Worm (Caenorhabditis elegans): Measurements from ENCODE around the gene H25K10.1.

Gene H25K10.1

ce11 chrIV:16170606-16171033 is 31.6 kb upstream of the H25K10.1 start, which contains the start of gene gln-3 (continued):
- TF ChIP-seq alr-1 (tag; optimal IDR thresholded peaks at IDR 0.05; ENCODE audit: borderline replicate concordance) = no peak
- no peak for TF ChIP-seq fkh-4 (tag; optimal IDR thresholded peaks at IDR 0.05; ENCODE audit: borderline replicate concordance)
- TF ChIP-seq ama-1 (optimal IDR thresholded peaks at IDR 0.05) = peak; percentile 73
- TF ChIP-seq unc-30 (tag; optimal IDR thresholded peaks at IDR 0.05) = no peak
- no peak for TF ChIP-seq fkh-8 (tag; optimal IDR thresholded peaks at IDR 0.05)
- peak; percentile 86 for TF ChIP-seq nhr-19 (GFP tag; conservative IDR thresholded peaks at IDR 0.05)
- peak; percentile 45 for TF ChIP-seq nhr-47 (tag; optimal IDR thresholded peaks at IDR 0.05)
- no peak for TF ChIP-seq unc-62 (GFP tag; optimal IDR thresholded peaks at IDR 0.05)
- no peak for TF ChIP-seq nhr-237 (tag; optimal IDR thresholded peaks at IDR 0.05)
- peak in 1 of 2 experiments; percentile 80 for TF ChIP-seq mdl-1 (tag; optimal IDR thresholded peaks at IDR 0.05)
- TF ChIP-seq tlp-1 (tag; optimal IDR thresholded peaks at IDR 0.05) = no peak
- peak; percentile 72 for TF ChIP-seq nhr-90 (tag; optimal IDR thresholded peaks at IDR 0.05; ENCODE audit: poor library complexity)
- TF ChIP-seq vab-15 (tag; optimal IDR thresholded peaks at IDR 0.05) = no peak
- TF ChIP-seq mab-9 (GFP tag; IDR thresholded peaks at IDR 0.05) = 0 out of 2 replicates have a peak, but pooled peaks have one; percentile 29
- no peak for TF ChIP-seq lin-15B (tag; optimal IDR thresholded peaks at IDR 0.05)
- TF ChIP-seq egl-27 (tag; optimal IDR thresholded peaks at IDR 0.05) = no peak
- peak in 1 of 2 experiments; percentile 19 for TF ChIP-seq lsy-2 (tag; optimal IDR thresholded peaks at IDR 0.05)
- peak; percentile 57 for TF ChIP-seq unc-130 (tag; optimal IDR thresholded peaks at IDR 0.05)
- TF ChIP-seq nhr-11 (tag; optimal IDR thresholded peaks at IDR 0.05) = no peak
- no peak for TF ChIP-seq fkh-10 (GFP tag; optimal IDR thresholded peaks at IDR 0.05)
- TF ChIP-seq nhr-85 (tag) = peak; percentile 81
- TF ChIP-seq mep-1 (tag; optimal IDR thresholded peaks at IDR 0.05) = peak; percentile 7
- TF ChIP-seq lin-35 (GFP tag; optimal IDR thresholded peaks at IDR 0.05) = peak in 1 of 2 experiments; percentile 57
- peak; percentile 59 for TF ChIP-seq grh-1 (GFP tag; IDR thresholded peaks at IDR 0.05)
- TF ChIP-seq rnt-1 (tag; optimal IDR thresholded peaks at IDR 0.05) = peak; percentile 57
- TF ChIP-seq isw-1 (GFP tag; IDR thresholded peaks at IDR 0.05) = no peak

- TF ChIP-seq nhr-20 (tag; optimal IDR thresholded peaks at IDR 0.05) (peak; percentile 38), nhr-71 (tag; optimal IDR thresholded peaks at IDR 0.05) (peak; percentile 65), ceh-8 (GFP tag; optimal IDR thresholded peaks at IDR 0.05) (no peak), lin-14 (GFP tag; optimal IDR thresholded peaks at IDR 0.05) (peak; percentile 58), C34B4.2 (tag; optimal IDR thresholded peaks at IDR 0.05) (no peak), unc-130 (tag; optimal IDR thresholded peaks at IDR 0.05) (peak; percentile 77), rnt-1 (tag; optimal IDR thresholded peaks at IDR 0.05) (peak; percentile 74), lsy-2 (tag; optimal IDR thresholded peaks at IDR 0.05) (peak in 1 of 2 experiments; percentile 8), C16A3.4 (tag; optimal IDR thresholded peaks at IDR 0.05) (no peak), blmp-1 (tag; optimal IDR thresholded peaks at IDR 0.05) (peak; percentile 63), elt-2 (tag; optimal IDR thresholded peaks at IDR 0.05) (peak; percentile 76), snu-23 (GFP tag; optimal IDR thresholded peaks at IDR 0.05) (peak; percentile 38), ztf-11 (tag; optimal IDR thresholded peaks at IDR 0.05) (no peak), nhr-85 (tag) (peak; percentile 16), zip-4 (GFP tag; optimal IDR thresholded peaks at IDR 0.05) (no peak), xbp-1 (tag; optimal IDR thresholded peaks at IDR 0.05) (no peak), nhr-19 (GFP tag; conservative IDR thresholded peaks at IDR 0.05) (peak; percentile 72), lin-35 (GFP tag; optimal IDR thresholded peaks at IDR 0.05) (peak in 1 of 2 experiments; percentile 34), efl-1 (optimal IDR thresholded peaks at IDR 0.05) (peak in 1 of 2 experiments; percentile 1), efl-1 (GFP tag; optimal IDR thresholded peaks at IDR 0.05 in 1 of 2) (no peak), lir-3 (tag; optimal IDR thresholded peaks at IDR 0.05; ENCODE audit: poor library complexity) (no peak), elt-3 (tag; optimal IDR thresholded peaks at IDR 0.05) (peak in 2 of 6 experiments; percentile 3 to 69), mdl-1 (tag; optimal IDR thresholded peaks at IDR 0.05) (peak in 1 of 2 experiments; percentile 40), ama-1 (optimal IDR thresholded peaks at IDR 0.05) (peak; percentile 7), ets-5 (GFP tag; IDR thresholded peaks at IDR 0.05) (no peak)
Observed at ce11 chrIV:16171326-16171725, 30.8 kb upstream of the H25K10.1 start.

Data from whole organism, L1 larva.